Worm (Caenorhabditis elegans): ENCODE measurements around the gene div-1.

DNA sequence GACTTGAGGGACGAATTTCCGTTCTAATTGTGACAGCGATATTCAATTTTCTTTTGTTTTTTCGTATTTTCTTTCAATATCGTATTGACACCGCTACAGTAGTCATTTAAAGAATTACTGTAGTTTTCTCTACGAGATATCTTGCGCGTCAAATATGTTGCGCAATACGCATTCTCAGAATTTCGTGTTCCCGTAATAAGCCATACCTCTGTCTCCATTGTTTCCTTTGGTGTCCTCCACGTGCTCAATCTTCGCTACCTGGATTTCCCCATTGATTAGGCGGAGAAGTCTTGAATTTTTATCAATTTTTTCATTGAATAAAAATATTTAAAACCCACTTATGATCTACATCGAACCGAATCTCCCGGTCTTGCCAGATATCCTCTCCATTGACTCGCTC lies 12.9 kb upstream of the div-1 start:
- no peak for TF ChIP-seq T22C8.4 (GFP tag; IDR thresholded peaks at IDR 0.05)
- no peak for TF ChIP-seq flt-1 (GFP tag; IDR thresholded peaks at IDR 0.05)
- TF ChIP-seq tab-1 (GFP tag; IDR thresholded peaks at IDR 0.05): no peak
- TF ChIP-seq klf-2 (GFP tag; conservative IDR thresholded peaks at IDR 0.05): no peak
- TF ChIP-seq cog-1 (tag; optimal IDR thresholded peaks at IDR 0.05): no peak
- TF ChIP-seq ref-1 (GFP tag; conservative IDR thresholded peaks at IDR 0.05): no peak
- no peak for TF ChIP-seq med-1 (GFP tag; optimal IDR thresholded peaks at IDR 0.05; ENCODE audit: insufficient read depth)

Data from whole organism, midembryonic.